Worm (Caenorhabditis elegans) whole organism, L4 larva: ENCODE measurements around the gene fbxa-199.

ENCODE experiments used
- D1046.2 ChIP-seq: fragments of 200-800 bp; sonication (Bioruptor generic); IDR thresholded peaks from 2 replicates; pipeline ENCODE4 v1.3.6; 2022; ENCODE audit warnings: missing genetic modification characterization, missing compliant biosample characterization
- F44E2.7 ChIP-seq: fragments of 200-800 bp; sonication (Bioruptor generic); IDR thresholded peaks from 2 replicates; pipeline ENCODE4 v2.1.2; 2022; ENCODE audit warnings: missing genetic modification characterization, missing compliant biosample characterization
- T26A8.4 ChIP-seq: fragments of 200-800 bp; sonication (Bioruptor generic); IDR thresholded peaks from 2 replicates; pipeline ENCODE4 v1.3.6; 2022; ENCODE audit warnings: missing genetic modification characterization, missing compliant biosample characterization
- Y75B8A.6 ChIP-seq: fragments of 200-800 bp; sonication (Bioruptor generic); IDR thresholded peaks from 2 replicates; pipeline ENCODE4 v1.3.6; 2022; ENCODE audit warnings: missing genetic modification reagents, missing genetic modification characterization, missing compliant biosample characterization
- ama-1 ChIP-seq: fragments of 150-350 bp; optimal IDR thresholded peaks from 2 replicates; lab custom pipeline; 2014; ENCODE audit warnings: inconsistent platforms, mixed read lengths
- ceh-62 ChIP-seq: sonication (generic microtip); optimal IDR thresholded peaks from 2 replicates; lab custom pipeline; 2017; ENCODE audit warnings: missing biosample characterization, missing genetic modification characterization
- ctbp-1 ChIP-seq: fragments of 200-800 bp; sonication (Bioruptor generic); IDR thresholded peaks from 2 replicates; pipeline ENCODE4 v1.3.6; 2022; ENCODE audit warnings: missing genetic modification reagents, missing genetic modification characterization, missing compliant biosample characterization
- daf-16 ChIP-seq, 3 experiments: sonication (generic microtip); optimal IDR thresholded peaks; 2 replicates each; lab custom pipeline; 2016 to 2017; ENCODE audit warnings: missing genetic modification characterization in 3 of 3, missing genetic modification reagents in 3 of 3, mild to moderate bottlenecking in 2 of 3, missing compliant biosample characterization in 2 of 3, missing biosample characterization in 1 of 3, moderate library complexity in 1 of 3
- daf-8 ChIP-seq: fragments of 200-800 bp; sonication (Bioruptor generic); IDR thresholded peaks from 2 replicates; pipeline ENCODE4 v1.3.6; 2022; ENCODE audit warnings: missing genetic modification characterization, missing compliant biosample characterization
- dpl-1 ChIP-seq: fragments of 150-350 bp; optimal IDR thresholded peaks from 2 replicates; lab custom pipeline; 2014; ENCODE audit warnings: missing biosample characterization, missing genetic modification reagents, missing genetic modification characterization
- dve-1 ChIP-seq: sonication (generic microtip); optimal IDR thresholded peaks from 2 replicates; lab custom pipeline; 2017; ENCODE audit warnings: antibody characterized with exemption, mild to moderate bottlenecking, missing genetic modification characterization, missing compliant biosample characterization; ENCODE audit not compliant: insufficient read depth
- lin-15B ChIP-seq: fragments of 150-350 bp; sonication (generic microtip); optimal IDR thresholded peaks from 3 replicates; lab custom pipeline; 2014; ENCODE audit warnings: missing biosample characterization, missing genetic modification characterization
- lin-29 ChIP-seq: fragments of 200-800 bp; sonication (Bioruptor generic); IDR thresholded peaks from 2 replicates; pipeline ENCODE4 v1.3.6; 2022; ENCODE audit warnings: missing genetic modification reagents, missing genetic modification characterization, missing compliant biosample characterization
- lin-38 ChIP-seq: fragments of 200-800 bp; sonication (Bioruptor generic); IDR thresholded peaks from 2 replicates; pipeline ENCODE4 v1.3.6; 2022; ENCODE audit warnings: missing genetic modification reagents, missing genetic modification characterization, missing compliant biosample characterization
- lir-3 ChIP-seq: sonication (generic microtip); optimal IDR thresholded peaks from 2 replicates; lab custom pipeline; 2016; ENCODE audit warnings: mild to moderate bottlenecking, missing genetic modification characterization, missing compliant biosample characterization
- madf-9 ChIP-seq: fragments of 200-800 bp; sonication (Bioruptor generic); conservative IDR thresholded peaks from 2 replicates; pipeline ENCODE4 v1.3.6; 2022; ENCODE audit warnings: missing genetic modification reagents, missing genetic modification characterization, missing compliant biosample characterization
- mep-1 ChIP-seq: fragments of 150-350 bp; sonication (generic microtip); optimal IDR thresholded peaks from 3 replicates; lab custom pipeline; 2014; ENCODE audit warnings: missing biosample characterization, missing genetic modification characterization
- mes-2 ChIP-seq: sonication (generic microtip); optimal IDR thresholded peaks from 2 replicates; lab custom pipeline; 2016; ENCODE audit warnings: missing genotype, mild to moderate bottlenecking, missing genetic modification characterization, missing compliant biosample characterization; ENCODE audit not compliant: poor library complexity, severe bottlenecking
- nhr-111 ChIP-seq: fragments of 200-800 bp; sonication (Bioruptor generic); optimal IDR thresholded peaks from 2 replicates; lab custom pipeline; 2018; ENCODE audit warnings: mild to moderate bottlenecking, missing genetic modification characterization, missing compliant biosample characterization
- nhr-48 ChIP-seq: sonication (generic microtip); optimal IDR thresholded peaks from 2 replicates; lab custom pipeline; 2016; ENCODE audit warnings: mild to moderate bottlenecking, missing genetic modification characterization, missing compliant biosample characterization
- nhr-77 ChIP-seq: fragments of 150-350 bp; optimal IDR thresholded peaks from 2 replicates; lab custom pipeline; 2014; ENCODE audit warnings: missing biosample characterization, missing genetic modification characterization
- unc-130 ChIP-seq: sonication (generic microtip); optimal IDR thresholded peaks from 2 replicates; lab custom pipeline; 2016; ENCODE audit warnings: missing genetic modification reagents, missing genetic modification characterization, missing compliant biosample characterization
- unc-62 ChIP-seq, 3 experiments: fragments of 150-350 bp in 1 of 3; sonication (generic microtip); optimal IDR thresholded peaks in 2 of 3; peaks in 1 of 3; 1 replicate in 1 of 3; 2 replicates in 2 of 3; lab custom pipeline; 2014 to 2017; ENCODE audit warnings: missing biosample characterization in 3 of 3, missing genetic modification characterization in 3 of 3, missing genetic modification reagents in 3 of 3, missing genotype in 1 of 3
- zag-1 ChIP-seq: fragments of 150-350 bp; optimal IDR thresholded peaks from 2 replicates; lab custom pipeline; 2014; ENCODE audit warnings: missing biosample characterization, missing genetic modification characterization
- ztf-7 ChIP-seq: fragments of 150-350 bp; optimal IDR thresholded peaks from 2 replicates; lab custom pipeline; 2014; ENCODE audit warnings: missing biosample characterization, missing genetic modification characterization

The fbxa-199 gene

DNA sequence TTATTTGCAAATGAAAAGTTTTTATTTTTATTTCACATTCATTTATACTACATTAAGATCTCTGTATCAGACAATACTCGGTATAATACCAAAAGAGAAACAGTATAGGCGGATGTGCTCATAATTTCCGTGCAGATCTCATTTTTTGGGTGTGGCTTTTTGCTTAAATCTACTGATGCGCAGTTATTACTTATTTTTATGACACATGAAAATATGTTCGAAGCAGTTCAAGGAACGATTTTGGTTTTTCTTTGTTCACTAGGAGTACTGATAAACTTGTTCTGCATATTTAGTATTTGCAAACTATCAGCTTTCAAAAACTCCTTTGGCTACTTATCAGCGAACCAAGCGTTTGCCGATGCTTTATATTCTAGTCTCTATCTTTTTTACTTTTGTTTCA is 46.3 kb downstream of the fbxa-199 start, which contains the start of gene srx-58:
Gene srx-58 (plus strand): TSS at position 301 of the 400 bp plus-strand sequence.
- no peak for TF ChIP-seq nhr-48 (tag; lab: Kevin White, UChicago)
- TF ChIP-seq T26A8.4: no peak
- no peak for TF ChIP-seq dve-1 (tag; lab: Kevin White, UChicago)
- no peak for TF ChIP-seq lin-15B (tag; lab: Kevin White, UChicago)
- no peak for TF ChIP-seq dpl-1 (GFP tag; lab: Kevin White, UChicago)
- TF ChIP-seq daf-8: no peak
- no peak for TF ChIP-seq D1046.2 (GFP tag; lab: Robert Waterston, UW)
- no peak for TF ChIP-seq unc-62 (GFP tag; optimal IDR thresholded peaks at IDR 0.05 in 1 of 2; lab: Kevin White, UChicago)
- TF ChIP-seq unc-62 (tag; optimal IDR thresholded peaks at IDR 0.05; lab: Kevin White, UChicago): no peak
- TF ChIP-seq ceh-62 (tag; lab: Kevin White, UChicago): no peak
- TF ChIP-seq, all 104 proteins: peak for 0

DNA sequence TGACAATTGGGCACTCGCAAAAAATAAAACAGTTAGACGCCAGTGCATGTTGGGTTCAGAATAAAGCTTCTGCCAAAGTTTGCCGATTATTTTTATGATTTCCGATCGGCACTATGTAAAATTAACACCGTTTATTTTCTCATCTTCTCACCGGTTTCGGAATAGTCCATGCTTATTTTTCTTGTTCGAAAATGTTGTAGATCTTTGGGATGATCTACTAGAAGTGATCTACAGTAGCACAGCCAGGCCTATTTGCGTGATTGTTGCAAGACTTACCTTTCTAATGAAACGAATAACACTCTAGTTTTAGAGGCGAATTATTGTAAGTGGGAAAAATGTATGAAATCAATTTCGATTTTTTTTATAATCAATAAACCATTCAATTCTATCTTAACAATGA is 48.0 kb downstream of the fbxa-199 start, which contains the start of gene clec-231:
Gene clec-231 (minus strand): TSS at position 101 of the 400 bp plus-strand sequence.
- TF ChIP-seq Y75B8A.6 (GFP tag; lab: Robert Waterston, UW): no peak
- no peak for TF ChIP-seq ctbp-1 (GFP tag; lab: Robert Waterston, UW)
- TF ChIP-seq lin-38 (GFP tag; lab: Robert Waterston, UW): no peak
- no peak for TF ChIP-seq D1046.2 (GFP tag; lab: Robert Waterston, UW)
- TF ChIP-seq mep-1: no peak
- no peak for TF ChIP-seq zag-1
- no peak for TF ChIP-seq ama-1 (lab: Kevin White, UChicago)
- no peak for TF ChIP-seq unc-130 (GFP tag; lab: Kevin White, UChicago)
- TF ChIP-seq nhr-111: no peak
- TF ChIP-seq lin-29 (GFP tag; lab: Robert Waterston, UW): no peak
- no peak for TF ChIP-seq nhr-77
- no peak for TF ChIP-seq F44E2.7 (GFP tag; lab: Robert Waterston, UW)
- TF ChIP-seq unc-62 (GFP tag; optimal IDR thresholded peaks at IDR 0.05 in 1 of 2; lab: Kevin White, UChicago): no peak
- TF ChIP-seq unc-62 (tag; optimal IDR thresholded peaks at IDR 0.05; lab: Kevin White, UChicago): no peak
- no peak for TF ChIP-seq lir-3 (tag; lab: Kevin White, UChicago)
- TF ChIP-seq ztf-7 (tag; lab: Kevin White, UChicago): no peak
- no peak for TF ChIP-seq daf-16 (GFP tag; optimal IDR thresholded peaks at IDR 0.05; lab: Kevin White, UChicago)
- no peak for TF ChIP-seq daf-16 (tag; optimal IDR thresholded peaks at IDR 0.05; lab: Kevin White, UChicago)

DNA sequence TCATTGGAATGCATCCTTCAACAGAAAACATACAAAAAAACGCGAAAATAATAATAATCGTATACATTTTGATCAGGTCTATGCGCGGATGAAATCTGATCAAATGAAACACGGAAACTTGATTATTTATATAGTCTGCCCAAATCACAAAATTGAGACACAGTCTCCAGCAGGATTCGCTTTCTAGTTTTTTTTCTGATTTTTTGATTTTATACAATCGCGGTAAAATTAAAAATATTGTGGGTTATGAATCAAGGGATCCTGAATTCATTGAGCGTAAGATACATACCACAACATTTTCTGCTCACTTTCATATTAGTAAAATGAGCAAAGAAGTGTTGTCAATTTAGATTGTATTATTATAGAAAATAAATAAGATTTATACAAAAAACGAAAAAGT is 49.6 kb downstream of the fbxa-199 start, which contains the start of gene clec-230:
Gene clec-230 (minus strand): TSS at position 101 of the 400 bp plus-strand sequence.
- TF ChIP-seq unc-62 (GFP tag; optimal IDR thresholded peaks at IDR 0.05 in 1 of 2; lab: Kevin White, UChicago) (peak in 1 of 2 experiments; percentile 64), unc-62 (tag; optimal IDR thresholded peaks at IDR 0.05; lab: Kevin White, UChicago) (no peak), madf-9 (no peak), mes-2 (no peak)
- TF ChIP-seq, all 104 proteins: peak for 1
